Fruit fly (Drosophila melanogaster) whole organism, embryonic: ENCODE data around the gene SmE.

ENCODE experiments used
- Blimp-1 ChIP-seq: fragments of 200-800 bp; sonication (Bioruptor generic); optimal IDR thresholded peaks from 3 replicates; lab custom pipeline; 2018; ENCODE audit warnings: missing biosample characterization, missing genetic modification characterization, mild to moderate bottlenecking, moderate library complexity, missing genetic modification reagents
- CG10147 ChIP-seq: fragments of 200-800 bp; sonication (Bioruptor generic); optimal IDR thresholded peaks from 2 replicates; lab custom pipeline; 2019; ENCODE audit warnings: missing biosample characterization, mild to moderate bottlenecking, missing genetic modification characterization, moderate library complexity
- CG10543 ChIP-seq: fragments of 200-800 bp; sonication (Bioruptor generic); optimal IDR thresholded peaks from 3 replicates; lab custom pipeline; 2017; ENCODE audit warnings: missing biosample characterization, mild to moderate bottlenecking, missing genetic modification characterization, moderate library complexity
- CG11560 ChIP-seq: fragments of 200-800 bp; sonication (Bioruptor generic); IDR thresholded peaks from 3 replicates; pipeline ENCODE4 v1.3.6; 2022; ENCODE audit warnings: missing biosample characterization, missing genetic modification characterization
- CG13894 ChIP-seq: fragments of 200-800 bp; sonication (Bioruptor generic); optimal IDR thresholded peaks from 3 replicates; lab custom pipeline; 2018; ENCODE audit warnings: missing biosample characterization, mild to moderate bottlenecking, missing genetic modification characterization, moderate library complexity
- CG18262 ChIP-seq: fragments of 200-800 bp; optimal IDR thresholded peaks from 3 replicates; lab custom pipeline; 2019; ENCODE audit warnings: missing biosample characterization, mild to moderate bottlenecking, missing genetic modification characterization, moderate library complexity
- CG1832 ChIP-seq: fragments of 200-800 bp; sonication (Bioruptor generic); optimal IDR thresholded peaks from 2 replicates; lab custom pipeline; 2017; ENCODE audit warnings: missing biosample characterization, mild to moderate bottlenecking, missing genetic modification characterization, inconsistent platforms
- CG2889 ChIP-seq: fragments of 200-800 bp; sonication (Bioruptor generic); IDR thresholded peaks from 3 replicates; pipeline ENCODE4 v1.3.6; 2022; ENCODE audit warnings: missing biosample characterization, missing genetic modification characterization
- CG32767 ChIP-seq: fragments of 200-800 bp; sonication (Bioruptor generic); IDR thresholded peaks from 2 replicates; pipeline ENCODE4 v1.3.6; 2022; ENCODE audit warnings: missing biosample characterization, missing genetic modification characterization
- CG33557 ChIP-seq: fragments of 200-800 bp; sonication (Bioruptor generic); optimal IDR thresholded peaks from 2 replicates; lab custom pipeline; 2019; ENCODE audit warnings: missing biosample characterization, mild to moderate bottlenecking, missing genetic modification characterization, moderate library complexity
- CG4820 ChIP-seq: fragments of 200-800 bp; sonication (Bioruptor generic); optimal IDR thresholded peaks from 3 replicates; lab custom pipeline; 2016; ENCODE audit warnings: missing biosample characterization, missing genetic modification characterization
- CG7271 ChIP-seq: fragments of 200-800 bp; sonication (Bioruptor generic); optimal IDR thresholded peaks from 2 replicates; lab custom pipeline; 2018; ENCODE audit warnings: missing biosample characterization, mild to moderate bottlenecking, missing genetic modification characterization, moderate library complexity
- CG8359 ChIP-seq: fragments of 200-800 bp; sonication (Bioruptor generic); optimal IDR thresholded peaks from 2 replicates; lab custom pipeline; 2017; ENCODE audit warnings: missing biosample characterization, mild to moderate bottlenecking, missing genetic modification characterization, borderline replicate concordance
- CG9215 ChIP-seq: fragments of 200-800 bp; sonication (Bioruptor generic); IDR thresholded peaks from 2 replicates; pipeline ENCODE4 v1.3.6; 2022; ENCODE audit warnings: missing biosample characterization, missing genetic modification characterization
- D19A ChIP-seq: fragments of 200-800 bp; optimal IDR thresholded peaks from 3 replicates; lab custom pipeline; 2019; ENCODE audit warnings: missing biosample characterization, mild to moderate bottlenecking, missing genetic modification characterization, moderate library complexity
- Deaf1 ChIP-seq: fragments of 200-800 bp; optimal IDR thresholded peaks from 3 replicates; lab custom pipeline; 2019; ENCODE audit warnings: missing biosample characterization, mild to moderate bottlenecking, missing genetic modification characterization, moderate library complexity
- Drgx ChIP-seq: fragments of 200-800 bp; sonication (Bioruptor generic); IDR thresholded peaks from 2 replicates; pipeline ENCODE4 v1.3.6; 2022; ENCODE audit warnings: missing biosample characterization, missing genetic modification characterization
- Ets65A ChIP-seq: fragments of 200-800 bp; sonication (Bioruptor generic); peaks from one replicate; lab custom pipeline; 2016; ENCODE audit warnings: missing biosample characterization, missing genetic modification characterization
- Gsc ChIP-seq: fragments of 200-800 bp; sonication (Bioruptor generic); IDR thresholded peaks from 2 replicates; pipeline ENCODE4 v1.3.6; 2022; ENCODE audit warnings: missing biosample characterization, missing genetic modification characterization
- H15 ChIP-seq: fragments of 200-800 bp; sonication (Bioruptor generic); IDR thresholded peaks from 3 replicates; pipeline ENCODE4 v1.3.6; 2022; ENCODE audit warnings: missing biosample characterization, missing genetic modification characterization
- HLH3B ChIP-seq: fragments of 200-800 bp; sonication (Bioruptor generic); IDR thresholded peaks from 2 replicates; pipeline ENCODE4 v1.3.6; 2022; ENCODE audit warnings: missing biosample characterization, missing genetic modification characterization
- Hey ChIP-seq: fragments of 200-800 bp; sonication (Bioruptor generic); optimal IDR thresholded peaks from 3 replicates; lab custom pipeline; 2018; ENCODE audit warnings: missing biosample characterization, mild to moderate bottlenecking, missing genetic modification characterization
- HmgZ ChIP-seq: fragments of 200-800 bp; sonication (Bioruptor generic); optimal IDR thresholded peaks from 2 replicates; lab custom pipeline; 2018; ENCODE audit warnings: missing biosample characterization, mild to moderate bottlenecking, missing genetic modification characterization
- Med ChIP-seq: fragments of 200-800 bp; sonication (Bioruptor generic); peaks from one replicate; lab custom pipeline; 2016; ENCODE audit warnings: missing biosample characterization, missing genetic modification characterization, mild to moderate bottlenecking, inconsistent platforms, moderate library complexity
- Meics ChIP-seq: fragments of 200-800 bp; sonication (Bioruptor generic); optimal IDR thresholded peaks from 2 replicates; lab custom pipeline; 2017; ENCODE audit warnings: missing biosample characterization, mild to moderate bottlenecking, missing genetic modification characterization
- NC2β ChIP-seq: fragments of 200-800 bp; sonication (Bioruptor generic); optimal IDR thresholded peaks from 2 replicates; lab custom pipeline; 2016; ENCODE audit warnings: missing biosample characterization, missing genetic modification characterization
- PHDP ChIP-seq: fragments of 200-800 bp; sonication (Bioruptor generic); optimal IDR thresholded peaks from 3 replicates; lab custom pipeline; 2018; ENCODE audit warnings: missing biosample characterization, mild to moderate bottlenecking, missing genetic modification characterization, moderate library complexity
- Ravus ChIP-seq: fragments of 200-800 bp; sonication (Bioruptor generic); IDR thresholded peaks from 2 replicates; pipeline ENCODE4 v1.3.6; 2022; ENCODE audit warnings: missing biosample characterization, missing genetic modification characterization
- Stat92E ChIP-seq, 3 experiments: fragments of >200 bp in 2 of 3; fragments of 200-800 bp in 1 of 3; sonication (Bioruptor generic) in 1 of 3; optimal IDR thresholded peaks; 2 replicates each; lab custom pipeline; 2017 to 2019; ENCODE audit warnings: missing biosample characterization in 3 of 3, missing genetic modification characterization in 3 of 3, mild to moderate bottlenecking in 1 of 3, moderate library complexity in 1 of 3
- YL-1 ChIP-seq: fragments of 200-800 bp; sonication (Bioruptor generic); optimal IDR thresholded peaks from 3 replicates; lab custom pipeline; 2017; ENCODE audit warnings: missing biosample characterization, mild to moderate bottlenecking, missing genetic modification characterization
- chinmo ChIP-seq: fragments of 200-800 bp; sonication (Bioruptor generic); IDR thresholded peaks from 4 replicates; pipeline ENCODE4 v1.3.6; 2022; ENCODE audit warnings: missing biosample characterization, missing genetic modification characterization; ENCODE audit not compliant: partially characterized antibody
- gce ChIP-seq: fragments of 200-800 bp; sonication (Bioruptor generic); IDR thresholded peaks from 3 replicates; pipeline ENCODE4 v1.3.6; 2022; ENCODE audit warnings: missing biosample characterization, missing genetic modification characterization
- gro ChIP-seq: fragments of 200-800 bp; sonication (Bioruptor generic); optimal IDR thresholded peaks from 2 replicates; lab custom pipeline; 2016; ENCODE audit warnings: missing biosample characterization, missing genetic modification characterization
- gsb-n ChIP-seq: fragments of 200-800 bp; sonication (Bioruptor generic); optimal IDR thresholded peaks from 3 replicates; lab custom pipeline; 2018; ENCODE audit warnings: missing biosample characterization, mild to moderate bottlenecking, missing genetic modification characterization
- onecut ChIP-seq: fragments of 200-800 bp; sonication (Bioruptor generic); IDR thresholded peaks from 2 replicates; pipeline ENCODE4 v1.3.6; 2022; ENCODE audit warnings: missing biosample characterization, missing genetic modification characterization
- ro ChIP-seq: fragments of 200-800 bp; sonication (Bioruptor generic); IDR thresholded peaks from 2 replicates; pipeline ENCODE4 v1.3.6; 2022; ENCODE audit warnings: missing biosample characterization, missing genetic modification characterization
- sens ChIP-seq: fragments of 200-800 bp; sonication (Bioruptor generic); peaks from one replicate; lab custom pipeline; 2016; ENCODE audit warnings: missing biosample characterization, missing genetic modification characterization
- tap ChIP-seq: fragments of 200-800 bp; optimal IDR thresholded peaks from 3 replicates; lab custom pipeline; 2019; ENCODE audit warnings: missing biosample characterization, mild to moderate bottlenecking, missing genetic modification characterization, moderate library complexity
- wek ChIP-seq: fragments of 200-800 bp; sonication (Bioruptor generic); optimal IDR thresholded peaks from 3 replicates; lab custom pipeline; 2018; ENCODE audit warnings: missing biosample characterization, mild to moderate bottlenecking, missing genetic modification characterization, moderate library complexity

The SmE gene

dm6 chr2L:7871332-7871731, 13.9 kb downstream of the SmE start, which contains the start of gene Proc (continued):
- TF ChIP-seq wek (GFP tag; lab: Kevin White, UChicago) (no peak), CG4820 (no peak), Stat92E (GFP tag; optimal IDR thresholded peaks at IDR 0.05; lab: Kevin White, UChicago) (no peak), CG10147 (no peak), Med (GFP tag; lab: Kevin White, UChicago) (peak; percentile 50), Deaf1 (tag; lab: Kevin White, UChicago) (peak; percentile 11), Gsc (no peak), CG1832 (GFP tag; lab: Kevin White, UChicago) (no peak), chinmo (GFP tag; lab: Robert Waterston, UW) (0 out of 4 replicates have a peak, but pooled peaks have one; percentile 24), Ets65A (peak; percentile 74), PHDP (no peak), Meics (no peak), CG8359 (GFP tag; lab: Kevin White, UChicago) (no peak)

- TF ChIP-seq CG10543 (GFP tag; lab: Kevin White, UChicago): no peak
- no peak for TF ChIP-seq CG18262 (tag; lab: Kevin White, UChicago)
- TF ChIP-seq H15 (GFP tag; lab: Robert Waterston, UW): no peak
- TF ChIP-seq Ravus (GFP tag; lab: Robert Waterston, UW): no peak
- TF ChIP-seq D19A: no peak
- peak; percentile 82 for TF ChIP-seq Ets65A
- 0 out of 3 replicates have a peak, but pooled peaks have one; percentile 7 for TF ChIP-seq CG11560 (tag; lab: Robert Waterston, UW)
- TF ChIP-seq tap (tag; lab: Kevin White, UChicago): no peak
Observed at dm6 chr2L:7870212-7870611, 15.0 kb downstream of the SmE start.

DNA sequence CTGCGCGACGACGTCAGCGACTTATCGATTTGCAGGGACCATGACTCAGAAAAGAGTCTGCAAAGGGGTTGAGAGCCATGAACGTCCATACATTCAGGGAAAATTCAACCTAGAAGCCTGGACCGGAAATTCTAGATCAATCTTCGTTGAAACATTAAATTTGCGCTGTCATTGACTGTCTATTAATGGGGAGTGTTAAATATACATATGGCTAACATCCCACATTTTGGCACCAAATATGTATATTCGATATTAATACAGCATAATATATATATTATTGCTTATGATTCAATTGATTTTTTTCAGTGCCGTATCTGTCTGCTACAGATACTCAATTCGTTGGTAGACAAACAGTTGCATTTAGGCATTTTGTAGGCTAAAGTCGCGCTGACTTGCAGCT, 16.6 kb downstream of the SmE start:
- TF ChIP-seq HLH3B (GFP tag; lab: Robert Waterston, UW) (no peak), onecut (GFP tag; lab: Robert Waterston, UW) (peak; percentile 51), sens (peak; percentile 43), Drgx (GFP tag; lab: Robert Waterston, UW) (0 out of 2 replicates have a peak, but pooled peaks have one; percentile 16)

DNA sequence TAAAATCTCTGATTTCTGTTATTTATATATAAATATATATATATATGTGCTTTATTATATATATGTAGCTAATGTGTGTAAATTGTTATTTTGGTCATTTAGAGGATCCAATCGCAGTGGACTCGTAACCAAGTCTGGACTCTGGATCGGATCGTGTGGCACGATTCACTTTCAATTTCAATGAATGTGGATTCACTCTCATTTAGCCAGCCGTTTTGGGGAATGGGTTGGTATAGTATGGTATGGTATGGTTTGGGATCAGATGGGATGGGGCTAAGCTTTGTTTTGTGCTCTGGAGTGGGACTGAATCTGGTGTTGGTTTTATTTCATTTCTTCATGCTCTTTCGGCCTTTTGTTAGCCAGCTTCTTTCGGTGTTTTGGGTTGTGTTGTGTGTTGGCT, 23.5 kb downstream of the SmE start:
- peak; percentile 27 for TF ChIP-seq gsb-n (tag; lab: Kevin White, UChicago)
- TF ChIP-seq Hey (tag; lab: Kevin White, UChicago): no peak
- TF ChIP-seq gce (GFP tag; lab: Robert Waterston, UW): no peak
- TF ChIP-seq CG33557: peak; percentile 25
- TF ChIP-seq Blimp-1 (GFP tag; lab: Kevin White, UChicago): peak; percentile 97
- TF ChIP-seq CG2889 (GFP tag; lab: Robert Waterston, UW): no peak
- no peak for TF ChIP-seq CG13894 (tag; lab: Kevin White, UChicago)
- TF ChIP-seq, all 482 proteins: peak for 3

dm6 chr2L:7860739-7861138, 24.5 kb downstream of the SmE start, which contains the start of gene TwdlE:
Gene TwdlE, minus strand, starts transcription at chr2L:7860839.
- TF ChIP-seq HmgZ (tag; lab: Kevin White, UChicago): no peak
- no peak for TF ChIP-seq CG32767 (GFP tag; lab: Robert Waterston, UW)
- no peak for TF ChIP-seq gro
- no peak for TF ChIP-seq CG9215
- no peak for TF ChIP-seq YL-1 (GFP tag; lab: Kevin White, UChicago)
- no peak for TF ChIP-seq CG7271 (tag; lab: Kevin White, UChicago)
- TF ChIP-seq NC2β (GFP tag; lab: Kevin White, UChicago): no peak
- TF ChIP-seq ro (GFP tag; lab: Robert Waterston, UW): no peak
- TF ChIP-seq Ets65A: no peak
